Fruit fly (Drosophila melanogaster) whole organism, wandering third instar larva: Measurements from ENCODE around the gene CG34056.

Source experiments
- Abd-B ChIP-seq: fragments of >200 bp; optimal IDR thresholded peaks from 2 replicates; lab custom pipeline; 2017; ENCODE audit warnings: missing biosample characterization, missing genetic modification characterization
- CG32264 ChIP-seq: fragments of 200-800 bp; sonication (Bioruptor generic); optimal IDR thresholded peaks from 2 replicates; lab custom pipeline; 2016; ENCODE audit warnings: missing biosample characterization, missing genetic modification characterization
- CG9705 ChIP-seq: fragments of 200-800 bp; sonication (Bioruptor generic); optimal IDR thresholded peaks from 2 replicates; lab custom pipeline; 2018; ENCODE audit warnings: missing biosample characterization, mild to moderate bottlenecking, missing genetic modification characterization
- CrebA ChIP-seq: fragments of 200-800 bp; sonication (Bioruptor generic); optimal IDR thresholded peaks from 2 replicates; lab custom pipeline; 2016; ENCODE audit warnings: missing biosample characterization, mild to moderate bottlenecking, missing genetic modification characterization, borderline replicate concordance
- Dfd ChIP-seq: fragments of >200 bp; optimal IDR thresholded peaks from 2 replicates; lab custom pipeline; 2017; ENCODE audit warnings: missing biosample characterization, missing genetic modification characterization
- Dif ChIP-seq: fragments of 200-275, 200-300 bp; sonication (Bioruptor generic); optimal IDR thresholded peaks from 2 replicates; lab custom pipeline; 2018; ENCODE audit warnings: missing biosample characterization, missing genetic modification characterization; ENCODE audit not compliant: partially characterized antibody
- GATAd ChIP-seq: sonication (Bioruptor generic); optimal IDR thresholded peaks from 2 replicates; lab custom pipeline; 2016; ENCODE audit warnings: missing biosample characterization, missing genetic modification characterization
- HLH106 ChIP-seq: fragments of 200-800 bp; optimal IDR thresholded peaks from 3 replicates; lab custom pipeline; 2019; ENCODE audit warnings: missing biosample characterization, mild to moderate bottlenecking, missing genetic modification characterization, moderate library complexity
- Hnf4 ChIP-seq: fragments of 200-800 bp; sonication (Bioruptor generic); optimal IDR thresholded peaks from 2 replicates; lab custom pipeline; 2016; ENCODE audit warnings: missing biosample characterization, mild to moderate bottlenecking, missing genetic modification characterization
- Hr78 ChIP-seq: fragments of >200 bp; optimal IDR thresholded peaks from 2 replicates; lab custom pipeline; 2017; ENCODE audit warnings: missing biosample characterization, missing genetic modification characterization
- Hr83 ChIP-seq: fragments of 200-300 bp; sonication (Bioruptor generic); optimal IDR thresholded peaks from 2 replicates; lab custom pipeline; 2016; ENCODE audit warnings: missing biosample characterization, mild to moderate bottlenecking, missing genetic modification characterization, moderate library complexity; ENCODE audit not compliant: poor library complexity, severe bottlenecking
- Jra ChIP-seq: sonication (Bioruptor generic); optimal IDR thresholded peaks from 2 replicates; lab custom pipeline; 2016; ENCODE audit warnings: missing biosample characterization, missing genetic modification characterization
- Mio ChIP-seq: sonication (Bioruptor generic); optimal IDR thresholded peaks from 2 replicates; lab custom pipeline; 2016; ENCODE audit warnings: missing biosample characterization, missing genetic modification characterization
- Myc ChIP-seq: fragments of >200 bp; optimal IDR thresholded peaks from 2 replicates; lab custom pipeline; 2017
- N ChIP-seq: fragments of >200 bp; optimal IDR thresholded peaks from 2 replicates; lab custom pipeline; 2018; ENCODE audit warnings: missing biosample characterization, missing external identifiers, missing genetic modification characterization
- OdsH ChIP-seq: fragments of 200-800 bp; sonication (Bioruptor generic); optimal IDR thresholded peaks from 2 replicates; lab custom pipeline; 2016; ENCODE audit warnings: missing biosample characterization, mild to moderate bottlenecking, missing genetic modification characterization
- Rel ChIP-seq, 2 experiments: fragments of 200-800 bp; sonication (Bioruptor generic) in 1 of 2; optimal IDR thresholded peaks; 2 replicates in 1 of 2; 3 replicates in 1 of 2; lab custom pipeline; 2016 to 2019; ENCODE audit warnings: mild to moderate bottlenecking in 2 of 2, missing biosample characterization in 2 of 2, missing genetic modification characterization in 2 of 2, moderate library complexity in 1 of 2
- Sp1 ChIP-seq: fragments of 200-800 bp; sonication (Bioruptor generic); optimal IDR thresholded peaks from 3 replicates; lab custom pipeline; 2019; ENCODE audit warnings: missing biosample characterization, mild to moderate bottlenecking, missing genetic modification characterization, moderate library complexity
- Vsx2 ChIP-seq: fragments of 200-300, 225-300 bp; sonication (Bioruptor generic); optimal IDR thresholded peaks from 2 replicates; lab custom pipeline; 2018; ENCODE audit warnings: missing biosample characterization, missing genetic modification characterization; ENCODE audit not compliant: partially characterized antibody
- br ChIP-seq: fragments of 200-800 bp; sonication (Bioruptor generic); optimal IDR thresholded peaks from 2 replicates; lab custom pipeline; 2016; ENCODE audit warnings: missing biosample characterization, missing genetic modification characterization
- brk ChIP-seq: fragments of 200-800 bp; sonication (Bioruptor generic); optimal IDR thresholded peaks from 2 replicates; lab custom pipeline; 2016; ENCODE audit warnings: missing biosample characterization, mild to moderate bottlenecking, missing genetic modification characterization
- dl ChIP-seq, 2 experiments: fragments of 175-275, 200-275 bp in 1 of 2; fragments of 200-275 bp in 1 of 2; sonication (Bioruptor generic); optimal IDR thresholded peaks; lab custom pipeline; 2018; ENCODE audit warnings: mild to moderate bottlenecking in 2 of 2, missing biosample characterization in 2 of 2, missing genetic modification characterization in 2 of 2, moderate library complexity in 2 of 2; ENCODE audit not compliant: partially characterized antibody in 2 of 2, insufficient read depth in 1 of 2
- dmrt93B ChIP-seq: fragments of 200-800 bp; sonication (Bioruptor generic); optimal IDR thresholded peaks from 2 replicates; lab custom pipeline; 2018; ENCODE audit warnings: missing biosample characterization, mild to moderate bottlenecking, missing genetic modification characterization
- dsf ChIP-seq: sonication (Bioruptor generic); optimal IDR thresholded peaks from 2 replicates; lab custom pipeline; 2016; ENCODE audit warnings: missing biosample characterization, missing genetic modification characterization, borderline replicate concordance
- ey ChIP-seq: fragments of 200-800 bp; sonication (Bioruptor generic); optimal IDR thresholded peaks from 2 replicates; lab custom pipeline; 2016; ENCODE audit warnings: missing biosample characterization, missing genetic modification characterization
- foxo ChIP-seq, 2 experiments: fragments of 200-800 bp; sonication (Bioruptor generic); optimal IDR thresholded peaks; 2 replicates in 1 of 2; 3 replicates in 1 of 2; lab custom pipeline; 2016 to 2017; ENCODE audit warnings: missing biosample characterization in 2 of 2, missing genetic modification characterization in 2 of 2
- fru ChIP-seq: fragments of 200-800 bp; sonication (Bioruptor generic); optimal IDR thresholded peaks from 3 replicates; lab custom pipeline; 2016; ENCODE audit warnings: missing biosample characterization, mild to moderate bottlenecking, missing genetic modification characterization
- h ChIP-seq: fragments of 200-800 bp; sonication (Bioruptor generic); optimal IDR thresholded peaks from 3 replicates; lab custom pipeline; 2016; ENCODE audit warnings: missing biosample characterization, mild to moderate bottlenecking, missing genetic modification characterization
- jim ChIP-seq: fragments of 175-275, 200-325 bp; sonication (Bioruptor generic); optimal IDR thresholded peaks from 2 replicates; lab custom pipeline; 2016; ENCODE audit warnings: missing biosample characterization, mild to moderate bottlenecking, missing genetic modification characterization
- lola ChIP-seq: fragments of >200 bp; optimal IDR thresholded peaks from 2 replicates; lab custom pipeline; 2017; ENCODE audit warnings: missing biosample characterization, missing genetic modification characterization
- pan ChIP-seq: fragments of >200 bp; optimal IDR thresholded peaks from 2 replicates; lab custom pipeline; 2017
- psq ChIP-seq: fragments of 200-800 bp; sonication (Bioruptor generic); optimal IDR thresholded peaks from 3 replicates; lab custom pipeline; 2017; ENCODE audit warnings: missing biosample characterization, mild to moderate bottlenecking, missing genetic modification characterization, moderate library complexity
- rgr ChIP-seq: fragments of 200-800 bp; sonication (Bioruptor generic); optimal IDR thresholded peaks from 3 replicates; lab custom pipeline; 2016; ENCODE audit warnings: missing biosample characterization, mild to moderate bottlenecking, missing genetic modification characterization
- sage ChIP-seq: fragments of 200-800 bp; sonication (Bioruptor generic); optimal IDR thresholded peaks from 2 replicates; lab custom pipeline; 2016; ENCODE audit warnings: missing biosample characterization, mild to moderate bottlenecking, missing genetic modification characterization
- sv ChIP-seq: fragments of 200-800 bp; sonication (Bioruptor generic); optimal IDR thresholded peaks from 3 replicates; lab custom pipeline; 2016; ENCODE audit warnings: missing biosample characterization, missing genetic modification characterization
- tai ChIP-seq: sonication (Bioruptor generic); optimal IDR thresholded peaks from 2 replicates; lab custom pipeline; 2016; ENCODE audit warnings: missing biosample characterization, missing genetic modification characterization
- usp ChIP-seq: fragments of >200 bp; optimal IDR thresholded peaks from 2 replicates; lab custom pipeline; 2017; ENCODE audit warnings: missing biosample characterization, missing genetic modification characterization
- woc ChIP-seq: sonication (Bioruptor generic); optimal IDR thresholded peaks from 2 replicates; lab custom pipeline; 2016; ENCODE audit warnings: missing biosample characterization, mild to moderate bottlenecking, missing genetic modification characterization

CG34056 gene

DNA sequence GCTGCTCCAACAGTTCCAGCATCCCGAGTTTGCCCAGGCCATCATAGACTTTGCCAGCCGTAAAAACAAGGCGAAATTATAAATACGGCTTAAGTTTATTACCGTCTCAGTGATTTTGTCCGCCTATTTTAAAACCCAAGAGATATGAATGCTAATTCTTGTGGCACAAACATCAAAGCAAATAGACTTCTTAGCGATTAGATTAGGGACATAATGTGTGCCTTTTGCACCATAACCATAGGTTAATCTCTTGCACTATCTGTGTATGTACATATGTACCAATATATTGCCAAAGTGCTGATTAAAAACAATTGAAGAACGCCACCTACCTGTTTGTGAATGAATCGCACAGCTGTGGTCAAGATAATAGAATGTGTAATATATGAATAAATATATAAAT, 43.5 kb upstream of the CG34056 start:
- TF ChIP-seq foxo (GFP tag; optimal IDR thresholded peaks at IDR 0.05; lab: Kevin White, UChicago) = no peak
- no peak for TF ChIP-seq sage (GFP tag; lab: Kevin White, UChicago)
- no peak for TF ChIP-seq h (GFP tag; lab: Kevin White, UChicago)

DNA sequence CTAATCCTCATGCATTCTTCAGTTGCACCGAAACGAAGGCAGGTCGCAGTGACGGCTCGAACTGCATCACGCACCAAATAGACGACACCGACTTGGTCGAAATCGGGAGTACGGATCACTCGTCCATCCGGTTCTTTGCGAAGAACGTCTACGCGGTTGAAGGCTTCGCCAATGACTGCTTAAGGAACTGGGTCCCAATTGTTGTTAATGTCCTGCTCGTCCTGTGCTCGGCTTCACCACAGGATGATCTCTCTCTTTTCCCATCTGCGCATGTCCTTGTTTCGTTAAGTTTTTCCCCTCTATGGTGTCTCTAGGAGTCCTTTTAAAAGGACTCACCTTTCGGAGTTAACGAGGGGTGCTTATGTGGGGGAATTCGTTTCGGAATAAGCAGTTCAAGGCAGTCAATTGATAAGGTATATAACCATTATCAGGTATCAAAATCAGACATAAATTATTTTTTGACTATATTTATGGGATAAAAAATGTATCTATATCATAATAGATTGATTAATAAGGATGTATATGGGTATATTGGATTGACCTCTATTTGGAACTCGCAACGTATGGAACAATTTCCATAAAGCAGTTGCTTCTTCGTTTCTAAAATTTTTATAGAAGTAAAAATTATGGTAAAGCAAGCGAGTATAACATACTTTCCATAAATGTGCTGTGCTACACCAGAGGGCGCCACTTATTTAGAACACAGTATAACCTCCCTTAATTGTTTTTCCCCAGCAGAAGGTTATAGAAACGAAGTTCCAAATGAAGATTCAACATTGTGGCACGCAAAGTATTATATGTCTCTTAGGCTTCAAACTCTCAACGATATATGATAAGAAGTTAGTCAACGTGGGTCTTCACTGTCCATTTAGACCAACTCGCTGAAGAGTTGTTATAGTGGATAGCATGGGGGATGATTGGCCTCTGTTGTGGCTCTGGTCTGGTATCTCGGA, 38.4 kb upstream of the CG34056 start, which contains the start of gene dpr20:
Gene dpr20, minus strand, starts transcription at position 186 of the 953 bp plus-strand sequence.
- TF ChIP-seq Hr78 (GFP tag; lab: Kevin White, UChicago) (no peak), sv (GFP tag; lab: Kevin White, UChicago) (peak; percentile 57), Mio (no peak), GATAd (GFP tag; lab: Kevin White, UChicago) (no peak), lola (GFP tag; lab: Kevin White, UChicago) (no peak), HLH106 (tag; lab: Kevin White, UChicago) (peak; percentile 73), brk (GFP tag; lab: Kevin White, UChicago) (no peak), fru (GFP tag; lab: Kevin White, UChicago) (peak; percentile 57), Sp1 (GFP tag; lab: Kevin White, UChicago) (peak; percentile 48), OdsH (peak; percentile 37), psq (GFP tag; lab: Kevin White, UChicago) (peak; percentile 26), woc (GFP tag; lab: Kevin White, UChicago) (peak; percentile 43), CrebA (GFP tag; lab: Kevin White, UChicago) (no peak), Dif (GFP tag; lab: Kevin White, UChicago) (no peak), N (no peak), Hr83 (GFP tag; lab: Kevin White, UChicago) (no peak), dmrt93B (GFP tag; lab: Kevin White, UChicago) (peak; percentile 6), Rel (GFP tag; optimal IDR thresholded peaks at IDR 0.05; lab: Kevin White, UChicago) (no peak), Rel (tag; optimal IDR thresholded peaks at IDR 0.05; lab: Kevin White, UChicago) (peak; percentile 32), rgr (GFP tag; lab: Kevin White, UChicago) (peak; percentile 67), pan (lab: Kevin White, UChicago) (no peak), Jra (no peak), Vsx2 (GFP tag; lab: Kevin White, UChicago) (no peak), foxo (GFP tag; optimal IDR thresholded peaks at IDR 0.05; lab: Kevin White, UChicago) (peak in 1 of 2 experiments; percentile 70), tai (no peak), sage (GFP tag; lab: Kevin White, UChicago) (no peak), dsf (no peak), CG9705 (GFP tag; lab: Kevin White, UChicago) (peak; percentile 20), dl (GFP tag; optimal IDR thresholded peaks at IDR 0.05; lab: Kevin White, UChicago; ENCODE audit: insufficient read depth in 1 of 2, partially characterized antibody in 2 of 2) (no peak), ey (peak; percentile 62), br (GFP tag; lab: Kevin White, UChicago) (peak; percentile 42), Dfd (GFP tag; lab: Kevin White, UChicago) (no peak), Myc (lab: Kevin White, UChicago) (no peak), h (GFP tag; lab: Kevin White, UChicago) (peak; percentile 76), Abd-B (GFP tag; lab: Kevin White, UChicago) (no peak), Hnf4 (GFP tag; lab: Kevin White, UChicago) (peak; percentile 32), usp (GFP tag; lab: Kevin White, UChicago) (no peak), jim (no peak), CG32264 (GFP tag; lab: Kevin White, UChicago) (peak; percentile 35)
